Worm (Caenorhabditis elegans): ENCODE data around the gene lido-4.

- TF ChIP-seq repo-1 (tag; optimal IDR thresholded peaks at IDR 0.05) (no peak), snpc-4 (GFP tag; optimal IDR thresholded peaks at IDR 0.05) (no peak), snpc-4 (tag; optimal IDR thresholded peaks at IDR 0.05) (no peak), unc-130 (GFP tag; optimal IDR thresholded peaks at IDR 0.05) (no peak), lin-54 (GFP tag; optimal IDR thresholded peaks at IDR 0.05) (no peak)
These were observed 40.6 kb downstream of the lido-4 start for ce11 chrX:17066937-17067336.
